Fruit fly (Drosophila melanogaster) whole organism, embryonic: Measurements from ENCODE around the gene tHMG1.
A peak's percentile ranks its signal among the peaks of the same experiment; 100 is the strongest.

Experiments used
- BtbVII ChIP-seq: fragments of 200-800 bp; sonication (Bioruptor generic); optimal IDR thresholded peaks from 3 replicates; lab custom pipeline; 2017; ENCODE audit warnings: missing biosample characterization, mild to moderate bottlenecking, missing genetic modification characterization
- Bteb2 ChIP-seq: fragments of 200-800 bp; sonication (Bioruptor generic); optimal IDR thresholded peaks from 2 replicates; lab custom pipeline; 2016; ENCODE audit warnings: missing biosample characterization, missing genetic modification characterization
- CG10543 ChIP-seq: fragments of 200-800 bp; sonication (Bioruptor generic); optimal IDR thresholded peaks from 3 replicates; lab custom pipeline; 2017; ENCODE audit warnings: missing biosample characterization, mild to moderate bottlenecking, missing genetic modification characterization, moderate library complexity
- CG10565 ChIP-seq: fragments of 200-800 bp; sonication (Bioruptor generic); optimal IDR thresholded peaks from 3 replicates; lab custom pipeline; 2016; ENCODE audit warnings: missing biosample characterization, mild to moderate bottlenecking, missing genetic modification characterization
- CG11723 ChIP-seq: fragments of 200-800 bp; sonication (Bioruptor generic); optimal IDR thresholded peaks from 2 replicates; lab custom pipeline; 2017; ENCODE audit warnings: missing biosample characterization, mild to moderate bottlenecking, missing genetic modification characterization
- CG12236 ChIP-seq: fragments of 200-800 bp; sonication (Bioruptor generic); optimal IDR thresholded peaks from 2 replicates; lab custom pipeline; 2016; ENCODE audit warnings: missing biosample characterization, missing genetic modification characterization
- CG13296 ChIP-seq: fragments of 200-800 bp; sonication (Bioruptor generic); optimal IDR thresholded peaks from 3 replicates; lab custom pipeline; 2018; ENCODE audit warnings: missing biosample characterization, mild to moderate bottlenecking, missing genetic modification characterization
- CG1529 ChIP-seq: fragments of 200-800 bp; sonication (Bioruptor generic); optimal IDR thresholded peaks from 3 replicates; lab custom pipeline; 2018; ENCODE audit warnings: missing biosample characterization, missing genetic modification characterization
- CG1603 ChIP-seq: fragments of 200-800 bp; sonication (Bioruptor generic); optimal IDR thresholded peaks from 2 replicates; lab custom pipeline; 2019; ENCODE audit warnings: missing biosample characterization, mild to moderate bottlenecking, missing genetic modification characterization, moderate library complexity
- CG1647 ChIP-seq: fragments of 200-800 bp; sonication (Bioruptor generic); optimal IDR thresholded peaks from 3 replicates; lab custom pipeline; 2016; ENCODE audit warnings: missing biosample characterization, missing genetic modification characterization
- CG17829 ChIP-seq: fragments of 200-800 bp; optimal IDR thresholded peaks from 2 replicates; lab custom pipeline; 2019; ENCODE audit warnings: missing biosample characterization, mild to moderate bottlenecking, missing genetic modification characterization, moderate library complexity
- CG18764 ChIP-seq: fragments of 200-800 bp; sonication (Bioruptor generic); optimal IDR thresholded peaks from 3 replicates; lab custom pipeline; 2016; ENCODE audit warnings: missing biosample characterization, missing genetic modification characterization
- CG2116 ChIP-seq: fragments of 200-800 bp; sonication (Bioruptor generic); optimal IDR thresholded peaks from 3 replicates; lab custom pipeline; 2018; ENCODE audit warnings: missing biosample characterization, mild to moderate bottlenecking, missing genetic modification characterization
- CG2120 ChIP-seq: fragments of 200-800 bp; sonication (Bioruptor generic); optimal IDR thresholded peaks from 3 replicates; lab custom pipeline; 2016; ENCODE audit warnings: missing biosample characterization, missing genetic modification characterization
- CG2129 ChIP-seq: fragments of 200-800 bp; sonication (Bioruptor generic); IDR thresholded peaks from 2 replicates; pipeline ENCODE4 v1.3.6; 2022; ENCODE audit warnings: missing biosample characterization, missing genetic modification characterization; ENCODE audit not compliant: partially characterized antibody
- CG2678 ChIP-seq: fragments of 200-800 bp; sonication (Bioruptor generic); optimal IDR thresholded peaks from 3 replicates; lab custom pipeline; 2019; ENCODE audit warnings: missing biosample characterization, mild to moderate bottlenecking, missing genetic modification characterization, moderate library complexity
- CG32532 ChIP-seq: fragments of 200-800 bp; sonication (Bioruptor generic); IDR thresholded peaks from 2 replicates; pipeline ENCODE4 v1.3.6; 2022; ENCODE audit warnings: missing biosample characterization, missing genetic modification characterization
- CG34376 ChIP-seq: fragments of 200-800 bp; sonication (Bioruptor generic); optimal IDR thresholded peaks from 2 replicates; lab custom pipeline; 2018; ENCODE audit warnings: missing biosample characterization, mild to moderate bottlenecking, missing genetic modification characterization
- CG43689 ChIP-seq: fragments of 200-800 bp; sonication (Bioruptor generic); IDR thresholded peaks from 2 replicates; pipeline ENCODE4 v1.3.6; 2022; ENCODE audit warnings: missing biosample characterization, missing genetic modification characterization
- CG4617 ChIP-seq: fragments of 200-800 bp; sonication (Bioruptor generic); optimal IDR thresholded peaks from 3 replicates; lab custom pipeline; 2016; ENCODE audit warnings: missing biosample characterization, missing genetic modification characterization, borderline replicate concordance
- CG6689 ChIP-seq: fragments of 200-800 bp; sonication (Bioruptor generic); IDR thresholded peaks from 2 replicates; pipeline ENCODE4 v1.3.6; 2022; ENCODE audit warnings: missing biosample characterization, missing genetic modification characterization
- CG9215 ChIP-seq: fragments of 200-800 bp; sonication (Bioruptor generic); IDR thresholded peaks from 2 replicates; pipeline ENCODE4 v1.3.6; 2022; ENCODE audit warnings: missing biosample characterization, missing genetic modification characterization
- CG9817 ChIP-seq: fragments of 200-800 bp; sonication (Bioruptor generic); optimal IDR thresholded peaks from 2 replicates; lab custom pipeline; 2018; ENCODE audit warnings: missing biosample characterization, mild to moderate bottlenecking, missing genetic modification characterization, moderate library complexity
- CHES-1-like ChIP-seq: fragments of 200-800 bp; sonication (Bioruptor generic); optimal IDR thresholded peaks from 2 replicates; lab custom pipeline; 2016; ENCODE audit warnings: missing biosample characterization, missing genetic modification characterization
- Camta ChIP-seq: fragments of 200-800 bp; sonication (Bioruptor generic); optimal IDR thresholded peaks from 2 replicates; lab custom pipeline; 2016; ENCODE audit warnings: missing biosample characterization, missing genetic modification characterization
- D ChIP-seq, 2 experiments: fragments of 200-800 bp in 1 of 2; fragments of >200 bp in 1 of 2; sonication (Bioruptor generic) in 1 of 2; optimal IDR thresholded peaks; 2 replicates in 1 of 2; 3 replicates in 1 of 2; lab custom pipeline; 2017; ENCODE audit warnings: mild to moderate bottlenecking in 1 of 2, missing biosample characterization in 1 of 2, missing genetic modification characterization in 1 of 2, missing genetic modification reagents in 1 of 2
- D19B ChIP-seq: fragments of 200-800 bp; sonication (Bioruptor generic); optimal IDR thresholded peaks from 2 replicates; lab custom pipeline; 2017; ENCODE audit warnings: missing biosample characterization, mild to moderate bottlenecking, missing genetic modification characterization
- Doc2 ChIP-seq: fragments of 200-800 bp; sonication (Bioruptor generic); IDR thresholded peaks from 2 replicates; pipeline ENCODE4 v1.3.6; 2022; ENCODE audit warnings: missing biosample characterization, missing genetic modification characterization
- E2f1 ChIP-seq: fragments of 200-800 bp; sonication (Bioruptor generic); IDR thresholded peaks from 2 replicates; pipeline ENCODE4 v1.3.6; 2022; ENCODE audit warnings: missing biosample characterization, missing genetic modification characterization
- Lhr ChIP-seq: fragments of 200-800 bp; sonication (Bioruptor generic); optimal IDR thresholded peaks from 3 replicates; lab custom pipeline; 2017; ENCODE audit warnings: mild to moderate bottlenecking, missing biosample characterization, missing genetic modification reagents, missing genetic modification characterization
- Nf-YC ChIP-seq: fragments of 200-800 bp; optimal IDR thresholded peaks from 3 replicates; lab custom pipeline; 2019; ENCODE audit warnings: missing biosample characterization, mild to moderate bottlenecking, missing genetic modification characterization, moderate library complexity
- NfI ChIP-seq: fragments of 200-800 bp; sonication (Bioruptor generic); optimal IDR thresholded peaks from 3 replicates; lab custom pipeline; 2018; ENCODE audit warnings: missing biosample characterization, mild to moderate bottlenecking, missing genetic modification characterization, moderate library complexity
- Pdp1 ChIP-seq, 2 experiments: fragments of 200-800 bp; sonication (Bioruptor generic); optimal IDR thresholded peaks; 3 replicates each; lab custom pipeline; 2016; ENCODE audit warnings: missing biosample characterization in 2 of 2, missing genetic modification characterization in 2 of 2, mild to moderate bottlenecking in 1 of 2, moderate library complexity in 1 of 2
- Rfx ChIP-seq: fragments of 200-800 bp; sonication (Bioruptor generic); IDR thresholded peaks from 2 replicates; pipeline ENCODE4 v1.3.6; 2022; ENCODE audit warnings: missing biosample characterization, missing genetic modification characterization
- Six4 ChIP-seq: fragments of 200-800 bp; sonication (Bioruptor generic); optimal IDR thresholded peaks from 2 replicates; lab custom pipeline; 2016; ENCODE audit warnings: missing biosample characterization, missing genetic modification characterization
- Sry-β ChIP-seq: fragments of 200-800 bp; sonication (Bioruptor generic); optimal IDR thresholded peaks from 2 replicates; lab custom pipeline; 2018; ENCODE audit warnings: missing biosample characterization, mild to moderate bottlenecking, missing genetic modification characterization, moderate library complexity
- TFAM ChIP-seq: fragments of 200-800 bp; sonication (Bioruptor generic); optimal IDR thresholded peaks from 2 replicates; lab custom pipeline; 2017; ENCODE audit warnings: missing biosample characterization, missing genetic modification characterization, inconsistent platforms
- caup ChIP-seq: fragments of 200-800 bp; sonication (Bioruptor generic); optimal IDR thresholded peaks from 3 replicates; lab custom pipeline; 2017; ENCODE audit warnings: missing biosample characterization, mild to moderate bottlenecking, missing genetic modification characterization, moderate library complexity; ENCODE audit not compliant: severe bottlenecking
- chif ChIP-seq, 2 experiments: fragments of 200-800 bp; sonication (Bioruptor generic); optimal IDR thresholded peaks; 3 replicates each; lab custom pipeline; 2016; ENCODE audit warnings: missing biosample characterization in 2 of 2, missing genetic modification characterization in 2 of 2
- chn ChIP-seq: fragments of 200-800 bp; sonication (Bioruptor generic); optimal IDR thresholded peaks from 2 replicates; lab custom pipeline; 2016; ENCODE audit warnings: missing biosample characterization, missing genetic modification characterization
- cwo ChIP-seq: fragments of 200-800 bp; sonication (Bioruptor generic); optimal IDR thresholded peaks from 3 replicates; lab custom pipeline; 2017; ENCODE audit warnings: missing biosample characterization, missing genetic modification characterization, mild to moderate bottlenecking, moderate library complexity, missing genetic modification reagents
- grau ChIP-seq: fragments of 200-800 bp; optimal IDR thresholded peaks from 3 replicates; lab custom pipeline; 2019; ENCODE audit warnings: missing biosample characterization, mild to moderate bottlenecking, missing genetic modification characterization, moderate library complexity
- lilli ChIP-seq: fragments of 200-800 bp; sonication (Bioruptor generic); optimal IDR thresholded peaks from 3 replicates; lab custom pipeline; 2016; ENCODE audit warnings: missing biosample characterization, missing genetic modification characterization
- luna ChIP-seq: fragments of 200-800 bp; sonication (Bioruptor generic); optimal IDR thresholded peaks from 2 replicates; lab custom pipeline; 2016; ENCODE audit warnings: missing biosample characterization, missing genetic modification characterization
- slbo ChIP-seq: fragments of 200-800 bp; sonication (Bioruptor generic); IDR thresholded peaks from 2 replicates; pipeline ENCODE4 v1.3.6; 2022; ENCODE audit warnings: missing biosample characterization, missing genetic modification characterization
- slou ChIP-seq: fragments of 200-800 bp; sonication (Bioruptor generic); optimal IDR thresholded peaks from 3 replicates; lab custom pipeline; 2016; ENCODE audit warnings: missing biosample characterization, missing genetic modification characterization
- so ChIP-seq: fragments of 200-800 bp; sonication (Bioruptor generic); IDR thresholded peaks from 3 replicates; pipeline ENCODE4 v1.3.6; 2022; ENCODE audit warnings: missing biosample characterization, missing genetic modification characterization
- zfh1 ChIP-seq: fragments of 200-800 bp; sonication (Bioruptor generic); IDR thresholded peaks from 3 replicates; pipeline ENCODE4 v1.3.6; 2022; ENCODE audit warnings: missing biosample characterization, missing genetic modification characterization

The tHMG1 gene

dm6 chr3R:22494523-22495309 lies 3.1 kb downstream of the tHMG1 start (continued):
- TF ChIP-seq Sry-β (GFP tag; lab: Kevin White, UChicago) (no peak), Lhr (GFP tag; lab: Kevin White, UChicago) (no peak), chif (GFP tag; optimal IDR thresholded peaks at IDR 0.05; lab: Kevin White, UChicago) (no peak), D19B (GFP tag; lab: Kevin White, UChicago) (peak; percentile 6), CG1603 (tag; lab: Kevin White, UChicago) (peak; percentile 45), Six4 (peak; percentile 9), CG9817 (tag; lab: Kevin White, UChicago) (peak; percentile 36), TFAM (GFP tag; lab: Kevin White, UChicago) (no peak), CG4617 (GFP tag; lab: Kevin White, UChicago) (no peak), D (optimal IDR thresholded peaks at IDR 0.05; lab: Kevin White, UChicago) (no peak), D (GFP tag; optimal IDR thresholded peaks at IDR 0.05; lab: Kevin White, UChicago) (peak; percentile 44), Rfx (peak; percentile 51; the same call in 1 of the 2 replicates), caup (GFP tag; lab: Kevin White, UChicago) (peak; percentile 16), CG1529 (no peak), Pdp1 (GFP tag; optimal IDR thresholded peaks at IDR 0.05; lab: Kevin White, UChicago) (peak in 1 of 2 experiments; percentile 31), Doc2 (no peak), slou (no peak), CG2116 (no peak), grau (tag; lab: Kevin White, UChicago) (peak; percentile 72), E2f1 (GFP tag; lab: Robert Waterston, UW) (0 out of 2 replicates have a peak, but pooled peaks have one; percentile 30), CG17829 (tag; lab: Kevin White, UChicago) (no peak), slbo (GFP tag; lab: Robert Waterston, UW) (peak; percentile 44; the same call in 1 of the 2 replicates), CG2678 (tag; lab: Kevin White, UChicago) (peak; percentile 85), lilli (GFP tag; lab: Kevin White, UChicago) (peak; percentile 31), CG18764 (no peak), chn (GFP tag; lab: Kevin White, UChicago) (no peak), Camta (GFP tag; lab: Kevin White, UChicago) (no peak), so (GFP tag; lab: Robert Waterston, UW) (no peak), CG43689 (GFP tag; lab: Robert Waterston, UW) (peak; percentile 27; the same call in 1 of the 2 replicates), luna (no peak), Nf-YC (tag; lab: Kevin White, UChicago) (no peak), CG10565 (no peak), CG10543 (GFP tag; lab: Kevin White, UChicago) (peak; percentile 69), CG32532 (peak; percentile 11; the same call in 1 of the 2 replicates), CG13296 (peak; percentile 40), CG2129 (GFP tag; lab: Robert Waterston, UW) (no peak), cwo (GFP tag; lab: Kevin White, UChicago) (peak; percentile 54), CG6689 (GFP tag; lab: Robert Waterston, UW) (no peak), zfh1 (GFP tag; lab: Robert Waterston, UW) (0 out of 3 replicates have a peak, but pooled peaks have one; percentile 37), BtbVII (GFP tag; lab: Kevin White, UChicago) (peak; percentile 11), Bteb2 (GFP tag; lab: Kevin White, UChicago) (no peak), CG1647 (no peak), CG2120 (peak; percentile 57), CG12236 (GFP tag; lab: Kevin White, UChicago) (no peak), CG11723 (GFP tag; lab: Kevin White, UChicago) (no peak), CHES-1-like (GFP tag; lab: Kevin White, UChicago) (no peak), CG9215 (GFP tag; lab: Robert Waterston, UW) (peak; percentile 7; the same call in 1 of the 2 replicates), NfI (GFP tag; lab: Kevin White, UChicago) (no peak), CG34376 (GFP tag; lab: Kevin White, UChicago) (no peak)
